Fruit fly (Drosophila melanogaster): ENCODE results near the gene CG3982.

The CG3982 gene

dm6 chr3L:9461670-9462246 lies 44.6 kb upstream of the CG3982 start (continued):
- TF ChIP-seq twi (tag; optimal IDR thresholded peaks at IDR 0.05) (peak; percentile 11), ems (GFP tag; optimal IDR thresholded peaks at IDR 0.05) (peak; percentile 17), Abd-B (GFP tag; optimal IDR thresholded peaks at IDR 0.05) (peak; percentile 63), prd (optimal IDR thresholded peaks at IDR 0.05) (no peak), prd (GFP tag; IDR thresholded peaks at IDR 0.05) (peak; percentile 59), ara (GFP tag; IDR thresholded peaks at IDR 0.05) (peak; percentile 66; the same call in 1 of the 2 replicates), grn (GFP tag; optimal IDR thresholded peaks at IDR 0.05) (peak; percentile 70), ranshi (GFP tag; IDR thresholded peaks at IDR 0.05) (peak; percentile 35; the same call in 1 of the 2 replicates), Ptx1 (GFP tag; IDR thresholded peaks at IDR 0.05) (peak; percentile 55), CG13424 (tag; optimal IDR thresholded peaks at IDR 0.05) (no peak), Nf-YA (GFP tag; IDR thresholded peaks at IDR 0.05) (peak; percentile 36; the same call in 1 of the 2 replicates), CG8478 (optimal IDR thresholded peaks at IDR 0.05) (no peak), CG6683 (GFP tag; optimal IDR thresholded peaks at IDR 0.05) (no peak), CG11247 (GFP tag; IDR thresholded peaks at IDR 0.05) (0 out of 2 replicates have a peak, but pooled peaks have one; percentile 31), NFAT (GFP tag; IDR thresholded peaks at IDR 0.05) (peak; percentile 47), Kr (GFP tag; optimal IDR thresholded peaks at IDR 0.05) (peak; percentile 100), schlank (tag; optimal IDR thresholded peaks at IDR 0.05) (no peak), Aef1 (GFP tag; IDR thresholded peaks at IDR 0.05) (0 out of 3 replicates have a peak, but pooled peaks have one; percentile 9), tio (GFP tag; optimal IDR thresholded peaks at IDR 0.05) (no peak), CG3847 (GFP tag; IDR thresholded peaks at IDR 0.05) (peak; percentile 28; the same call in 1 of the 2 replicates), otp (GFP tag; IDR thresholded peaks at IDR 0.05) (peak; percentile 42; the same call in 2 of the 3 replicates), grau (tag; optimal IDR thresholded peaks at IDR 0.05) (no peak), fd102C (GFP tag; optimal IDR thresholded peaks at IDR 0.05) (peak; percentile 71), CG9609 (GFP tag; optimal IDR thresholded peaks at IDR 0.05) (peak; percentile 36), CoRest (tag; optimal IDR thresholded peaks at IDR 0.05) (peak; percentile 5), Bgb (GFP tag; IDR thresholded peaks at IDR 0.05; ENCODE audit: partially characterized antibody) (peak; percentile 16; the same call in 1 of the 2 replicates), CG11723 (GFP tag; optimal IDR thresholded peaks at IDR 0.05) (no peak), Med (GFP tag) (peak; percentile 95), Dip2 (GFP tag; IDR thresholded peaks at IDR 0.05) (no peak), Dip3 (GFP tag; optimal IDR thresholded peaks at IDR 0.05) (peak; percentile 47), BEAF-32 (GFP tag; optimal IDR thresholded peaks at IDR 0.05) (no peak), CG8290 (GFP tag; optimal IDR thresholded peaks at IDR 0.05) (no peak), CG8290 (tag; optimal IDR thresholded peaks at IDR 0.05) (peak; percentile 23 to 86), Sox102F (GFP tag; optimal IDR thresholded peaks at IDR 0.05) (peak; percentile 54), nerfin-1 (tag; optimal IDR thresholded peaks at IDR 0.05) (peak; percentile 49), stwl (tag; optimal IDR thresholded peaks at IDR 0.05) (peak; percentile 44), CG33213 (GFP tag; optimal IDR thresholded peaks at IDR 0.05) (peak; percentile 29), pros (GFP tag; optimal IDR thresholded peaks at IDR 0.05) (peak; percentile 73), D (optimal IDR thresholded peaks at IDR 0.05) (peak; percentile 58), D (GFP tag; optimal IDR thresholded peaks at IDR 0.05) (no peak), MBD-R2 (GFP tag; IDR thresholded peaks at IDR 0.05) (no peak), CG15514 (GFP tag; optimal IDR thresholded peaks at IDR 0.05) (peak; percentile 21), vvl (GFP tag; IDR thresholded peaks at IDR 0.05) (no peak; the same call in 1 of the 2 replicates), p53 (GFP tag; optimal IDR thresholded peaks at IDR 0.05) (no peak), B-H1 (GFP tag; IDR thresholded peaks at IDR 0.05) (peak; percentile 18; the same call in 2 of the 3 replicates), dan (GFP tag; IDR thresholded peaks at IDR 0.05) (no peak), Hsf (GFP tag; optimal IDR thresholded peaks at IDR 0.05) (peak; percentile 29), CG11695 (GFP tag; IDR thresholded peaks at IDR 0.05) (peak; percentile 47; the same call in 2 of the 3 replicates), crp (GFP tag; optimal IDR thresholded peaks at IDR 0.05) (peak in 1 of 2 experiments; percentile 17), CG10959 (GFP tag; IDR thresholded peaks at IDR 0.05) (peak; percentile 18; the same call in 1 of the 2 replicates), sd (tag; optimal IDR thresholded peaks at IDR 0.05) (peak; percentile 83)

All from whole organism, embryonic.